Worm (Caenorhabditis elegans) whole organism, mixed stage, embryonic: ENCODE measurements around the gene cut-2.
A peak's percentile ranks its signal among the peaks of the same experiment; 100 is the strongest.

Source experiments
- M03D4.4 ChIP-seq: sonication (generic microtip); optimal IDR thresholded peaks from 2 replicates; lab custom pipeline; 2017; ENCODE audit warnings: mild to moderate bottlenecking, missing genetic modification characterization, missing compliant biosample characterization
- bed-3 ChIP-seq: fragments of 200-800 bp; sonication (Bioruptor generic); optimal IDR thresholded peaks from 3 replicates; lab custom pipeline; 2018; ENCODE audit warnings: mild to moderate bottlenecking, missing genetic modification characterization, moderate library complexity, missing compliant biosample characterization
- blmp-1 ChIP-seq: fragments of 150-350 bp; optimal IDR thresholded peaks from 2 replicates; lab custom pipeline; 2014; ENCODE audit warnings: missing biosample characterization, missing genetic modification characterization
- ceh-39 ChIP-seq: fragments of 150-350 bp; optimal IDR thresholded peaks from 2 replicates; lab custom pipeline; 2014; ENCODE audit warnings: missing biosample characterization, missing genetic modification characterization
- ceh-43 ChIP-seq: fragments of 200-800 bp; sonication (Bioruptor generic); optimal IDR thresholded peaks from 2 replicates; lab custom pipeline; 2018; ENCODE audit warnings: mild to moderate bottlenecking, missing genetic modification characterization, moderate library complexity, missing compliant biosample characterization
- ceh-83 ChIP-seq: fragments of 200-800 bp; sonication (Bioruptor generic); optimal IDR thresholded peaks from 2 replicates; lab custom pipeline; 2018; ENCODE audit warnings: mild to moderate bottlenecking, missing genetic modification characterization, missing compliant biosample characterization
- ces-1 ChIP-seq: fragments of 150-350 bp; optimal IDR thresholded peaks from 2 replicates; lab custom pipeline; 2014; ENCODE audit warnings: missing biosample characterization, missing genetic modification reagents, missing genetic modification characterization
- cnd-1 ChIP-seq: fragments of 200-800 bp; sonication (Bioruptor generic); optimal IDR thresholded peaks from 2 replicates; lab custom pipeline; 2018; ENCODE audit warnings: mild to moderate bottlenecking, missing genetic modification characterization, missing compliant biosample characterization
- drap-1 ChIP-seq: fragments of 200-800 bp; sonication (Bioruptor generic); optimal IDR thresholded peaks from 3 replicates; lab custom pipeline; 2018; ENCODE audit warnings: mild to moderate bottlenecking, missing genetic modification characterization, missing compliant biosample characterization
- elt-1 ChIP-seq: sonication (generic microtip); optimal IDR thresholded peaks from 2 replicates; lab custom pipeline; 2017; ENCODE audit warnings: missing genetic modification characterization, mild to moderate bottlenecking, missing compliant biosample characterization, antibody characterized with exemption, moderate library complexity, borderline replicate concordance; ENCODE audit not compliant: insufficient read depth
- elt-3 ChIP-seq: fragments of 150-350 bp; optimal IDR thresholded peaks from 2 replicates; lab custom pipeline; 2014; ENCODE audit warnings: missing biosample characterization, missing genetic modification characterization
- flh-1 ChIP-seq: fragments of 200-800 bp; sonication (Bioruptor generic); optimal IDR thresholded peaks from 2 replicates; lab custom pipeline; 2018; ENCODE audit warnings: mild to moderate bottlenecking, missing genetic modification characterization, moderate library complexity, missing compliant biosample characterization
- ham-2 ChIP-seq: fragments of 200-800 bp; sonication (Bioruptor generic); optimal IDR thresholded peaks from 2 replicates; lab custom pipeline; 2018; ENCODE audit warnings: mild to moderate bottlenecking, missing genetic modification characterization, missing compliant biosample characterization
- hlh-1 ChIP-seq: fragments of 150-350 bp; optimal IDR thresholded peaks from 2 replicates; lab custom pipeline; 2014; ENCODE audit warnings: missing biosample characterization, missing genetic modification reagents, missing genetic modification characterization
- lin-32 ChIP-seq: fragments of 200-800 bp; sonication (Bioruptor generic); optimal IDR thresholded peaks from 2 replicates; lab custom pipeline; 2018; ENCODE audit warnings: mild to moderate bottlenecking, missing genetic modification characterization, missing compliant biosample characterization
- lsy-2 ChIP-seq: fragments of 150-350 bp; optimal IDR thresholded peaks from 2 replicates; lab custom pipeline; 2014; ENCODE audit warnings: missing biosample characterization, missing genetic modification characterization
- mab-5 ChIP-seq: fragments of 150-350 bp; optimal IDR thresholded peaks from 2 replicates; lab custom pipeline; 2014; ENCODE audit warnings: missing biosample characterization, missing genetic modification characterization
- mep-1 ChIP-seq: fragments of 150-350 bp; optimal IDR thresholded peaks from 2 replicates; lab custom pipeline; 2017; ENCODE audit warnings: missing biosample characterization, missing genetic modification reagents, missing genetic modification characterization, inconsistent platforms
- mls-2 ChIP-seq: sonication (generic microtip); optimal IDR thresholded peaks from 2 replicates; lab custom pipeline; 2016; ENCODE audit warnings: mild to moderate bottlenecking, missing genetic modification characterization, moderate library complexity, missing compliant biosample characterization
- nhr-12 ChIP-seq: fragments of 150-350 bp; optimal IDR thresholded peaks from 2 replicates; lab custom pipeline; 2014; ENCODE audit warnings: missing biosample characterization, missing genetic modification characterization
- nhr-2 ChIP-seq: fragments of 150-350 bp; optimal IDR thresholded peaks from 2 replicates; lab custom pipeline; 2014; ENCODE audit warnings: missing biosample characterization, missing genetic modification characterization
- nhr-237 ChIP-seq: fragments of 150-350 bp; optimal IDR thresholded peaks from 2 replicates; lab custom pipeline; 2014; ENCODE audit warnings: missing biosample characterization, missing genetic modification characterization
- nhr-28 ChIP-seq: fragments of 150-350 bp; optimal IDR thresholded peaks from 2 replicates; lab custom pipeline; 2014; ENCODE audit warnings: missing biosample characterization, missing genetic modification characterization
- nhr-76 ChIP-seq: sonication (generic microtip); optimal IDR thresholded peaks from 2 replicates; lab custom pipeline; 2017; ENCODE audit warnings: missing biosample characterization, missing genetic modification characterization
- pha-4 ChIP-seq: fragments of 150-350 bp; optimal IDR thresholded peaks from 2 replicates; lab custom pipeline; 2018; ENCODE audit warnings: missing biosample characterization, missing genetic modification reagents, missing genetic modification characterization
- snpc-4 ChIP-seq: fragments of 150-350 bp; optimal IDR thresholded peaks from 2 replicates; lab custom pipeline; 2014; ENCODE audit warnings: missing biosample characterization, missing genetic modification characterization
- sptf-1 ChIP-seq: sonication (generic microtip); optimal IDR thresholded peaks from 2 replicates; lab custom pipeline; 2017; ENCODE audit warnings: mild to moderate bottlenecking, missing genetic modification characterization, moderate library complexity, missing compliant biosample characterization
- tbx-8 ChIP-seq: fragments of 200-800 bp; sonication (Bioruptor generic); optimal IDR thresholded peaks from 2 replicates; lab custom pipeline; 2018; ENCODE audit warnings: mild to moderate bottlenecking, missing genetic modification characterization, moderate library complexity, missing compliant biosample characterization
- unc-120 ChIP-seq: sonication (generic microtip); optimal IDR thresholded peaks from 2 replicates; lab custom pipeline; 2017; ENCODE audit warnings: missing genetic modification characterization, missing compliant biosample characterization; ENCODE audit not compliant: poor library complexity, severe bottlenecking
- unc-39 ChIP-seq: fragments of 150-350 bp; optimal IDR thresholded peaks from 2 replicates; lab custom pipeline; 2014; ENCODE audit warnings: missing biosample characterization, missing genetic modification characterization
- zip-8 ChIP-seq: fragments of 150-350 bp; optimal IDR thresholded peaks from 2 replicates; lab custom pipeline; 2014; ENCODE audit warnings: missing biosample characterization, missing genetic modification characterization
- ztf-11 ChIP-seq: fragments of 150-350 bp; optimal IDR thresholded peaks from 2 replicates; lab custom pipeline; 2014; ENCODE audit warnings: missing biosample characterization, missing genetic modification characterization

cut-2 gene

ce11 chrV:13406032-13406431 lies 8.7 kb upstream of the cut-2 start, which contains the start of gene cutl-1:
TSS of gene cutl-1 (minus strand) at chrV:13406114.
- TF ChIP-seq lsy-2 (peak; percentile 4), mep-1 (tag; lab: Kevin White, UChicago) (no peak)

DNA sequence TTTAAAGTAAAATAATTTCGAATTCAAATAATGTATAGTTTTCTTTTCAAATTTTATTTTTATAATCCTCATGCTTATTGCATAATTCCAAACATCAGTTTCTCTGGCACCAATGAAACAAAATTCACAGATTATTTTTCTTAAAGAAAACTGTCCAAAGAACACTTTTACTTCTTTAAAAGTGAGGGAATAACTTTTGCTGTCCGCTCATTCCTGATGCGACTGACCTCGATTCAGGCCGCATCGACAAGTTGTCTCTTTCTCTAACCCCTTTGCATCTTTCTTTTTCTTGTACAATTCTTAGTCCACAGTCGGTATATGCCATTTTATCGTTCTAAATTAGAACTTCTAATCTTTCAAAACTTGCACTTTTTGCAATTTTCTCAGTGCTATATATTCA lies 8.2 kb upstream of the cut-2 start, which contains the start of gene F53F1.2:
Gene F53F1.2 (plus strand): TSS at position 306 of the 400 bp plus-strand sequence.
- TF ChIP-seq mep-1 (tag; lab: Kevin White, UChicago), result no peak
- TF ChIP-seq lin-32, result no peak
- no peak for TF ChIP-seq cnd-1
- TF ChIP-seq ces-1 (GFP tag; lab: Kevin White, UChicago), result no peak
- TF ChIP-seq bed-3 (GFP tag; lab: Kevin White, UChicago), result no peak
- TF ChIP-seq tbx-8 (GFP tag; lab: Kevin White, UChicago), result no peak
- no peak for TF ChIP-seq flh-1 (GFP tag; lab: Kevin White, UChicago)
- no peak for TF ChIP-seq nhr-28 (tag; lab: Kevin White, UChicago)
- TF ChIP-seq M03D4.4 (tag; lab: Kevin White, UChicago), result no peak
- TF ChIP-seq sptf-1, result no peak
- no peak for TF ChIP-seq ceh-43
- no peak for TF ChIP-seq elt-1 (tag; lab: Kevin White, UChicago)
- no peak for TF ChIP-seq nhr-2 (tag; lab: Kevin White, UChicago)
- no peak for TF ChIP-seq ceh-83
- no peak for TF ChIP-seq nhr-12
- no peak for TF ChIP-seq blmp-1 (tag; lab: Kevin White, UChicago)
- TF ChIP-seq ceh-39 (tag; lab: Kevin White, UChicago), result no peak
- no peak for TF ChIP-seq mab-5 (tag; lab: Kevin White, UChicago)
- TF ChIP-seq nhr-76 (tag; lab: Kevin White, UChicago), result no peak

ce11 chrV:13407913-13408312 lies 6.8 kb upstream of the cut-2 start, which contains the start of gene F53F1.3:
TSS of gene F53F1.3 (plus strand) at chrV:13408242.
- TF ChIP-seq mls-2 (tag; lab: Kevin White, UChicago) (no peak), zip-8 (no peak), elt-3 (tag; lab: Kevin White, UChicago) (no peak), hlh-1 (tag; lab: Kevin White, UChicago) (no peak), nhr-237 (tag; lab: Kevin White, UChicago) (no peak), ztf-11 (no peak), nhr-28 (tag; lab: Kevin White, UChicago) (no peak), ceh-43 (no peak), elt-1 (tag; lab: Kevin White, UChicago) (no peak), snpc-4 (tag; lab: Kevin White, UChicago) (no peak), M03D4.4 (tag; lab: Kevin White, UChicago) (no peak), tbx-8 (GFP tag; lab: Kevin White, UChicago) (no peak), nhr-12 (no peak)

DNA sequence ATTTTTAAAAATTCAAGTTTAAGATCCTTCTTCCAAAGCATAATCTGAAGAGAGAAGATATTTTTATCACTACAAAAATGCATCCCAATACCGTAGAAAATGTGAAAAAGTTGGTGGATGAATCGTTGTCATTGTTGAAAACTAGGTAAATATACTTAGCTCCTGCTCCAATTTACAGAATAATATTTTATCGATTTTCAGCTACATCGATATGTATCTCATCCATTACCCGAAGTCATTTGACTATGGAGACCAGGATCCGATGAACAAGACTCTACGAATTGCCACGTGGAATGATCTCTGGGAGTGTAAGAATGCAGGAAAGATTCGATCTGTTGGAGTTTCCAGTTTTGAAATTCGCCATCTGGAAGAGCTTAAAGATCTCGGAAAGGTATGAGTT lies 6.3 kb upstream of the cut-2 start:
- TF ChIP-seq nhr-12 (no peak), unc-120 (tag; lab: Kevin White, UChicago) (no peak), unc-39 (no peak), snpc-4 (tag; lab: Kevin White, UChicago) (no peak), lin-32 (no peak), nhr-76 (tag; lab: Kevin White, UChicago) (no peak), ceh-43 (no peak), drap-1 (no peak), ztf-11 (no peak), tbx-8 (GFP tag; lab: Kevin White, UChicago) (no peak), ham-2 (GFP tag; lab: Kevin White, UChicago) (no peak), pha-4 (tag; lab: Kevin White, UChicago) (no peak), ces-1 (GFP tag; lab: Kevin White, UChicago) (no peak)
- TF ChIP-seq, all 35 proteins: peak for 0

- TF ChIP-seq nhr-76 (tag; lab: Kevin White, UChicago) (no peak), ces-1 (GFP tag; lab: Kevin White, UChicago) (peak; percentile 68)
Measured at ce11 chrV:13409089-13409488, 5.7 kb upstream of the cut-2 start.
